Worm (Caenorhabditis elegans): ENCODE results near the gene ZK795.2.

The ZK795.2 gene

DNA sequence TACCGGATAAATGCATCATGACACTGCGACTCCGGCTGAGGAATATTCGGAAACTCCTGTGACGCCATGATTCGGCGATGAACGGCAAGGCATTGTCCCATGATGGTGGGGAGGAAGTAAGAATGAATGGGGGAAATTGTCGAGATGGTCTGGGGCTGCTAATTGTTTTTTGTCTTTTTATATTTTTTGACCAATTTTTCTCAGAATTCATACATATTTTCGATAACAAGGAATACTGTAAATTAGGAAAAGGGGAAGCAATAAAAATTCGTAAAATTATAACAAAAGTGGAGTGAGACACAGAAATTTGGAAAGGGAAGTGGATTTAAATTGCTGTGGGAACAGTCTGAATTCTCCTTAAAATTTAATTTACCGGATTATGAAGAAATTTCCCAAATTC, 33.4 kb downstream of the ZK795.2 start, which contains the start of gene eak-4:
TSS of gene eak-4 (minus strand) at position 101 of the 400 bp plus-strand sequence.
- TF ChIP-seq nhr-77 (tag; optimal IDR thresholded peaks at IDR 0.05) (no peak), skn-1 (tag; optimal IDR thresholded peaks at IDR 0.05) (no peak), peb-1 (tag; optimal IDR thresholded peaks at IDR 0.05) (no peak), elt-1 (tag; optimal IDR thresholded peaks at IDR 0.05) (no peak), ztf-11 (tag; optimal IDR thresholded peaks at IDR 0.05) (no peak), sem-4 (tag; optimal IDR thresholded peaks at IDR 0.05) (no peak), nhr-237 (tag; optimal IDR thresholded peaks at IDR 0.05) (no peak)

DNA sequence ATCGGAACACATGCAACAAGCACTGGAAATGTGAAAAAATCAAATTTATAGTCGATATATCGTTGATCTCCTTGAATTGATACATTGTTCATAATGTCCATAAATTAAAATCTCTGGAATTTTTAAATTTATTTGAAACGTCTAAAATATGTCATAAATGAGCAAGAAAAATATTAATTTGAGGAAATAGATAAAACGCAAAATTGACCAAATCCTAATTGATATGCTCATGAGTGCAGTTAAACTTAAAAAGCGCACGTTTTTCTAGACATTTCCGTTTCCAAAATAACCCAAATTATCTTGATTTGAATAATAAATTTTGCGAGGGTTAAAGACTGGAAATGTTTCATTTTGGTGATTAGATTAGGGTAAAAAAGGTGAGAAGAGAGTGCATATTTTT, 36.3 kb downstream of the ZK795.2 start, which contains the start of gene sru-13:
TSS of gene sru-13 (minus strand) at position 101 of the 400 bp plus-strand sequence.
- TF ChIP-seq unc-62 (GFP tag; optimal IDR thresholded peaks at IDR 0.05) (no peak), sma-3 (GFP tag; optimal IDR thresholded peaks at IDR 0.05) (no peak)

DNA sequence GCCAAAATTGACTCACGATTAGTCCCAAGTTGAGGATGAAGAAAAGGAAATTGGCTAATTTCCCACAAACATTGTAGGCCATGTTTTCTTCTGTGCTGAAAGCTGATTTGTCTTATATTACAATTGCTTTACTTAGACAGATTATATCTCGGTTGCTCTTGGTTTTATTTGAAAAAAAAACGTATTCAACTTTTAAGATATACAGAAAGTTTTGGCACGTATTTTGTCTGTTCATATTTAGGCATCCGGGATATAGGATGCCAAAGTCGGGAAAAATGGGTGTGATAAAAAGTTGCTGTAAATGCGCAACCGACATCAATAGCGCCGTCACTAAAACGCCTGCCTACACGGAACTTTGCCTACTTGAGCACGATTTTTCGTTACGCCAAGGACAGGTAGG, 38.6 kb downstream of the ZK795.2 start, which contains the start of gene tsp-4:
TSS of gene tsp-4 (minus strand) at position 101 of the 400 bp plus-strand sequence.
- TF ChIP-seq blmp-1 (tag; optimal IDR thresholded peaks at IDR 0.05; ENCODE audit: insufficient read depth), result no peak
- no peak for TF ChIP-seq gmeb-1 (tag; optimal IDR thresholded peaks at IDR 0.05)
- no peak for TF ChIP-seq mdl-1 (tag; optimal IDR thresholded peaks at IDR 0.05)
- TF ChIP-seq egl-27 (tag; optimal IDR thresholded peaks at IDR 0.05), result no peak
- no peak for TF ChIP-seq nhr-12 (tag; optimal IDR thresholded peaks at IDR 0.05)
- TF ChIP-seq Y55F3AM.14 (GFP tag; optimal IDR thresholded peaks at IDR 0.05), result no peak
- no peak for TF ChIP-seq snpc-4 (tag; optimal IDR thresholded peaks at IDR 0.05)
- no peak for TF ChIP-seq nhr-10 (tag; optimal IDR thresholded peaks at IDR 0.05)
- no peak for TF ChIP-seq nhr-11 (tag; optimal IDR thresholded peaks at IDR 0.05)
- TF ChIP-seq lsy-2 (tag; optimal IDR thresholded peaks at IDR 0.05), result no peak

All from whole organism, L2 larva.